Fruit fly (Drosophila melanogaster) whole organism, embryonic: ENCODE measurements around the gene Dup99B.
A peak's percentile ranks its signal among the peaks of the same experiment; 100 is the strongest.

Experiments
- Atf6 ChIP-seq: fragments of 200-800 bp; sonication (Bioruptor generic); IDR thresholded peaks from 2 replicates; pipeline ENCODE4 v1.3.6; 2022; ENCODE audit warnings: missing biosample characterization, missing genetic modification characterization
- CG10147 ChIP-seq: fragments of 200-800 bp; sonication (Bioruptor generic); optimal IDR thresholded peaks from 2 replicates; lab custom pipeline; 2019; ENCODE audit warnings: missing biosample characterization, mild to moderate bottlenecking, missing genetic modification characterization, moderate library complexity
- CG12071 ChIP-seq: fragments of 200-800 bp; sonication (Bioruptor generic); optimal IDR thresholded peaks from 3 replicates; lab custom pipeline; 2018; ENCODE audit warnings: missing biosample characterization, mild to moderate bottlenecking, missing genetic modification characterization
- CG12391 ChIP-seq: fragments of 200-800 bp; sonication (Bioruptor generic); optimal IDR thresholded peaks from 3 replicates; lab custom pipeline; 2018; ENCODE audit warnings: missing biosample characterization, mild to moderate bottlenecking, missing genetic modification characterization, moderate library complexity
- CG12659 ChIP-seq: fragments of 200-800 bp; sonication (Bioruptor generic); optimal IDR thresholded peaks from 3 replicates; lab custom pipeline; 2017; ENCODE audit warnings: mild to moderate bottlenecking, missing biosample characterization, missing genetic modification reagents, missing genetic modification characterization
- CG13424 ChIP-seq: fragments of 200-800 bp; sonication (Bioruptor generic); optimal IDR thresholded peaks from 2 replicates; lab custom pipeline; 2019; ENCODE audit warnings: missing biosample characterization, mild to moderate bottlenecking, missing genetic modification characterization, moderate library complexity
- CG15073 ChIP-seq: fragments of 200-800 bp; sonication (Bioruptor generic); optimal IDR thresholded peaks from 2 replicates; lab custom pipeline; 2016; ENCODE audit warnings: missing biosample characterization, missing genetic modification characterization
- CG15514 ChIP-seq: fragments of 200-800 bp; sonication (Bioruptor generic); optimal IDR thresholded peaks from 3 replicates; lab custom pipeline; 2017; ENCODE audit warnings: missing biosample characterization, missing genetic modification characterization, mild to moderate bottlenecking, moderate library complexity, missing genetic modification reagents
- CG17328 ChIP-seq: fragments of 200-800 bp; sonication (Bioruptor generic); IDR thresholded peaks from 2 replicates; pipeline ENCODE4 v1.3.6; 2022; ENCODE audit warnings: missing biosample characterization, missing genetic modification characterization
- CG17802 ChIP-seq: fragments of 200-800 bp; sonication (Bioruptor generic); optimal IDR thresholded peaks from 2 replicates; lab custom pipeline; 2018; ENCODE audit warnings: missing biosample characterization, mild to moderate bottlenecking, missing genetic modification characterization, moderate library complexity
- CG5180 ChIP-seq: fragments of 200-800 bp; sonication (Bioruptor generic); optimal IDR thresholded peaks from 3 replicates; lab custom pipeline; 2017; ENCODE audit warnings: missing biosample characterization, missing genetic modification characterization, mild to moderate bottlenecking, moderate library complexity, missing genetic modification reagents
- CG7357 ChIP-seq: fragments of 200-800 bp; sonication (Bioruptor generic); IDR thresholded peaks from 3 replicates; pipeline ENCODE4 v1.3.6; 2022; ENCODE audit warnings: missing biosample characterization, missing genetic modification characterization
- CG7786 ChIP-seq: fragments of 200-800 bp; sonication (Bioruptor generic); optimal IDR thresholded peaks from 2 replicates; lab custom pipeline; 2016; ENCODE audit warnings: missing biosample characterization, missing genetic modification characterization
- CG9727 ChIP-seq: fragments of 200-800 bp; sonication (Bioruptor generic); optimal IDR thresholded peaks from 3 replicates; lab custom pipeline; 2017; ENCODE audit warnings: missing biosample characterization, mild to moderate bottlenecking, missing genetic modification characterization
- CkIIα-i1 ChIP-seq: fragments of 200-800 bp; sonication (Bioruptor generic); IDR thresholded peaks from 2 replicates; pipeline ENCODE4 v1.3.6; 2022; ENCODE audit warnings: missing biosample characterization, missing genetic modification characterization
- Dip3 ChIP-seq: fragments of 200-800 bp; sonication (Bioruptor generic); optimal IDR thresholded peaks from 3 replicates; lab custom pipeline; 2016; ENCODE audit warnings: missing biosample characterization, missing genetic modification characterization
- Dll ChIP-seq: fragments of 200-800 bp; sonication (Bioruptor generic); IDR thresholded peaks from 4 replicates; pipeline ENCODE4 v1.3.6; 2022; ENCODE audit warnings: missing biosample characterization, missing genetic modification characterization; ENCODE audit not compliant: partially characterized antibody
- Doc2 ChIP-seq: fragments of 200-800 bp; sonication (Bioruptor generic); IDR thresholded peaks from 2 replicates; pipeline ENCODE4 v1.3.6; 2022; ENCODE audit warnings: missing biosample characterization, missing genetic modification characterization
- H15 ChIP-seq: fragments of 200-800 bp; sonication (Bioruptor generic); IDR thresholded peaks from 3 replicates; pipeline ENCODE4 v1.3.6; 2022; ENCODE audit warnings: missing biosample characterization, missing genetic modification characterization
- HmgD ChIP-seq: fragments of 200-800 bp; sonication (Bioruptor generic); optimal IDR thresholded peaks from 3 replicates; lab custom pipeline; 2016; ENCODE audit warnings: missing biosample characterization, missing genetic modification characterization
- Hr39 ChIP-seq: fragments of >200 bp; optimal IDR thresholded peaks from 2 replicates; lab custom pipeline; 2017
- Lim3 ChIP-seq: fragments of 200-800 bp; sonication (Bioruptor generic); IDR thresholded peaks from 2 replicates; pipeline ENCODE4 v1.3.6; 2022; ENCODE audit warnings: missing biosample characterization, missing genetic modification characterization
- Med ChIP-seq: fragments of 200-800 bp; sonication (Bioruptor generic); peaks from one replicate; lab custom pipeline; 2016; ENCODE audit warnings: missing biosample characterization, missing genetic modification characterization, mild to moderate bottlenecking, inconsistent platforms, moderate library complexity
- NFAT ChIP-seq: fragments of 200-800 bp; sonication (Bioruptor generic); IDR thresholded peaks from 2 replicates; pipeline ENCODE4 v1.3.6; 2022; ENCODE audit warnings: missing biosample characterization, missing genetic modification characterization
- Pdp1 ChIP-seq, 2 experiments: fragments of 200-800 bp; sonication (Bioruptor generic); optimal IDR thresholded peaks; 3 replicates each; lab custom pipeline; 2016; ENCODE audit warnings: missing biosample characterization in 2 of 2, missing genetic modification characterization in 2 of 2, mild to moderate bottlenecking in 1 of 2, moderate library complexity in 1 of 2
- Ravus ChIP-seq: fragments of 200-800 bp; sonication (Bioruptor generic); IDR thresholded peaks from 2 replicates; pipeline ENCODE4 v1.3.6; 2022; ENCODE audit warnings: missing biosample characterization, missing genetic modification characterization
- Rfx ChIP-seq: fragments of 200-800 bp; sonication (Bioruptor generic); IDR thresholded peaks from 2 replicates; pipeline ENCODE4 v1.3.6; 2022; ENCODE audit warnings: missing biosample characterization, missing genetic modification characterization
- Rx ChIP-seq: fragments of 200-800 bp; sonication (Bioruptor generic); IDR thresholded peaks from 2 replicates; pipeline ENCODE4 v1.3.6; 2022; ENCODE audit warnings: missing biosample characterization, missing genetic modification characterization
- Side ChIP-seq: fragments of 200-800 bp; sonication (Bioruptor generic); optimal IDR thresholded peaks from 2 replicates; lab custom pipeline; 2016; ENCODE audit warnings: missing biosample characterization, missing genetic modification characterization
- Sox100B ChIP-seq: fragments of 200-800 bp; sonication (Bioruptor generic); optimal IDR thresholded peaks from 3 replicates; lab custom pipeline; 2018; ENCODE audit warnings: missing biosample characterization, mild to moderate bottlenecking, missing genetic modification characterization
- Xbp1 ChIP-seq: fragments of 200-800 bp; sonication (Bioruptor generic); optimal IDR thresholded peaks from 3 replicates; lab custom pipeline; 2016; ENCODE audit warnings: missing biosample characterization, mild to moderate bottlenecking, missing genetic modification characterization
- abd-A ChIP-seq: fragments of 200-800 bp; sonication (Bioruptor generic); optimal IDR thresholded peaks from 3 replicates; lab custom pipeline; 2019; ENCODE audit warnings: missing biosample characterization, mild to moderate bottlenecking, missing genetic modification characterization, moderate library complexity
- ara ChIP-seq: fragments of 200-800 bp; sonication (Bioruptor generic); IDR thresholded peaks from 2 replicates; pipeline ENCODE4 v1.3.6; 2022; ENCODE audit warnings: missing biosample characterization, missing genetic modification characterization
- br ChIP-seq: fragments of >200 bp; optimal IDR thresholded peaks from 2 replicates; lab custom pipeline; 2017
- cas ChIP-seq: fragments of 200-800 bp; sonication (Bioruptor generic); IDR thresholded peaks from 2 replicates; pipeline ENCODE4 v1.3.6; 2022; ENCODE audit warnings: missing biosample characterization, missing genetic modification characterization
- danr ChIP-seq: fragments of 200-800 bp; sonication (Bioruptor generic); IDR thresholded peaks from 2 replicates; pipeline ENCODE4 v1.3.6; 2022; ENCODE audit warnings: missing biosample characterization, missing genetic modification characterization
- ftz-f1 ChIP-seq: fragments of 200-800 bp; sonication (Bioruptor generic); optimal IDR thresholded peaks from 2 replicates; lab custom pipeline; 2016; ENCODE audit warnings: missing biosample characterization, missing genetic modification characterization
- gem ChIP-seq: fragments of 200-800 bp; sonication (Bioruptor generic); optimal IDR thresholded peaks from 2 replicates; lab custom pipeline; 2019; ENCODE audit warnings: missing biosample characterization, mild to moderate bottlenecking, missing genetic modification characterization, moderate library complexity
- gsb-n ChIP-seq: fragments of 200-800 bp; sonication (Bioruptor generic); optimal IDR thresholded peaks from 3 replicates; lab custom pipeline; 2018; ENCODE audit warnings: missing biosample characterization, mild to moderate bottlenecking, missing genetic modification characterization
- hkb ChIP-seq, 2 experiments: fragments of 200-800 bp in 1 of 2; fragments of >200 bp in 1 of 2; sonication (Bioruptor generic) in 1 of 2; IDR thresholded peaks in 1 of 2; optimal IDR thresholded peaks in 1 of 2; 2 replicates each; pipeline versions ENCODE4 v1.3.6 to Lab custom; 2017 to 2022; ENCODE audit warnings: missing biosample characterization in 1 of 2, missing genetic modification characterization in 1 of 2
- jumu ChIP-seq: fragments of 200-800 bp; sonication (Bioruptor generic); optimal IDR thresholded peaks from 3 replicates; lab custom pipeline; 2016; ENCODE audit warnings: missing biosample characterization, missing genetic modification characterization
- lbe ChIP-seq: fragments of 200-800 bp; sonication (Bioruptor generic); optimal IDR thresholded peaks from 2 replicates; lab custom pipeline; 2016; ENCODE audit warnings: missing biosample characterization, mild to moderate bottlenecking, missing genetic modification characterization
- luna ChIP-seq: fragments of 200-800 bp; sonication (Bioruptor generic); optimal IDR thresholded peaks from 2 replicates; lab custom pipeline; 2016; ENCODE audit warnings: missing biosample characterization, missing genetic modification characterization
- nom ChIP-seq: fragments of 200-800 bp; sonication (Bioruptor generic); optimal IDR thresholded peaks from 2 replicates; lab custom pipeline; 2017; ENCODE audit warnings: missing biosample characterization, missing genetic modification characterization, mild to moderate bottlenecking, moderate library complexity, missing genetic modification reagents
- oc ChIP-seq: fragments of 200-800 bp; sonication (Bioruptor generic); optimal IDR thresholded peaks from 2 replicates; lab custom pipeline; 2018; ENCODE audit warnings: missing biosample characterization, mild to moderate bottlenecking, missing genetic modification characterization, moderate library complexity
- odd ChIP-seq: fragments of 200-800 bp; sonication (Bioruptor generic); optimal IDR thresholded peaks from 2 replicates; lab custom pipeline; 2017; ENCODE audit warnings: missing biosample characterization, mild to moderate bottlenecking, missing genetic modification characterization
- phol ChIP-seq: fragments of 200-800 bp; sonication (Bioruptor generic); optimal IDR thresholded peaks from 3 replicates; lab custom pipeline; 2018; ENCODE audit warnings: missing biosample characterization, mild to moderate bottlenecking, missing genetic modification characterization, moderate library complexity
- repo ChIP-seq: fragments of 200-800 bp; sonication (Bioruptor generic); optimal IDR thresholded peaks from 2 replicates; lab custom pipeline; 2016; ENCODE audit warnings: missing biosample characterization, missing genetic modification characterization
- run ChIP-seq: fragments of 200-800 bp; sonication (Bioruptor generic); optimal IDR thresholded peaks from 3 replicates; lab custom pipeline; 2018; ENCODE audit warnings: missing biosample characterization, mild to moderate bottlenecking, missing genetic modification characterization
- ttk ChIP-seq: fragments of 200-800 bp; sonication (Bioruptor generic); IDR thresholded peaks from 2 replicates; pipeline ENCODE4 v2.1.2; 2022; ENCODE audit warnings: missing biosample characterization, missing genetic modification characterization
- yki ChIP-seq: fragments of >200 bp; optimal IDR thresholded peaks from 3 replicates; lab custom pipeline; 2018
- zen ChIP-seq: fragments of 200-800 bp; sonication (Bioruptor generic); optimal IDR thresholded peaks from 3 replicates; lab custom pipeline; 2018; ENCODE audit warnings: missing biosample characterization, mild to moderate bottlenecking, missing genetic modification characterization, moderate library complexity

The Dup99B gene

dm6 chr3R:29763154-29763553 is 48.0 kb upstream of the Dup99B start (continued):
- TF ChIP-seq CG15073 (no peak), cas (GFP tag; lab: Robert Waterston, UW) (no peak), run (no peak), Dip3 (no peak), H15 (GFP tag; lab: Robert Waterston, UW) (no peak), ftz-f1 (GFP tag; lab: Kevin White, UChicago) (no peak), Rx (no peak), HmgD (GFP tag; lab: Kevin White, UChicago) (no peak), NFAT (no peak), CG12659 (GFP tag; lab: Kevin White, UChicago) (no peak), Med (peak; percentile 78), Sox100B (GFP tag; lab: Kevin White, UChicago) (no peak), CG10147 (GFP tag; lab: Kevin White, UChicago) (no peak), Atf6 (GFP tag; lab: Robert Waterston, UW) (no peak), odd (GFP tag; lab: Kevin White, UChicago) (no peak), CG17802 (tag; lab: Kevin White, UChicago) (no peak), yki (no peak), br (no peak), Xbp1 (GFP tag; lab: Kevin White, UChicago) (peak; percentile 57), phol (tag; lab: Kevin White, UChicago) (peak; percentile 45), CG5180 (GFP tag; lab: Kevin White, UChicago) (no peak), Rfx (peak; percentile 32; the same call in 1 of the 2 replicates), CG12391 (tag; lab: Kevin White, UChicago) (peak; percentile 13), CG7786 (GFP tag; lab: Kevin White, UChicago) (no peak), CG15514 (GFP tag; lab: Kevin White, UChicago) (no peak), CG17328 (GFP tag; lab: Robert Waterston, UW) (0 out of 2 replicates have a peak, but pooled peaks have one; percentile 28), danr (GFP tag; lab: Robert Waterston, UW) (no peak), repo (GFP tag; lab: Kevin White, UChicago) (peak; percentile 17), Hr39 (lab: Kevin White, UChicago) (no peak), zen (tag; lab: Kevin White, UChicago) (peak; percentile 20), CG9727 (peak; percentile 17), jumu (GFP tag; lab: Kevin White, UChicago) (no peak), Ravus (GFP tag; lab: Robert Waterston, UW) (no peak), oc (tag; lab: Kevin White, UChicago) (no peak), gsb-n (tag; lab: Kevin White, UChicago) (no peak), abd-A (tag; lab: Kevin White, UChicago) (no peak), hkb (optimal IDR thresholded peaks at IDR 0.05; lab: Kevin White, UChicago) (no peak), hkb (GFP tag; IDR thresholded peaks at IDR 0.05; lab: Robert Waterston, UW) (0 out of 2 replicates have a peak, but pooled peaks have one; percentile 29), luna (GFP tag; lab: Kevin White, UChicago) (no peak), Doc2 (GFP tag; lab: Robert Waterston, UW) (no peak), Side (peak; percentile 22), CG12071 (no peak), ttk (GFP tag; lab: Robert Waterston, UW) (no peak), Lim3 (GFP tag; lab: Robert Waterston, UW) (no peak), CkIIα-i1 (no peak), lbe (GFP tag; lab: Kevin White, UChicago) (peak; percentile 98), CG7357 (GFP tag; lab: Robert Waterston, UW) (no peak), Dll (GFP tag; lab: Robert Waterston, UW) (no peak), CG13424 (no peak), nom (peak; percentile 47), Pdp1 (GFP tag; optimal IDR thresholded peaks at IDR 0.05; lab: Kevin White, UChicago) (peak; percentile 7 to 8), gem (peak; percentile 60), ara (no peak)
